Worm (Caenorhabditis elegans) whole organism, late embryonic: ENCODE results near the gene dpy-20.

Experiments
- K02D7.2 ChIP-seq: sonication (generic microtip); optimal IDR thresholded peaks from 2 replicates; lab custom pipeline; 2017; ENCODE audit warnings: mild to moderate bottlenecking, missing genetic modification characterization, missing compliant biosample characterization
- ceh-24 ChIP-seq: sonication (generic microtip); optimal IDR thresholded peaks from 2 replicates; lab custom pipeline; 2016; ENCODE audit warnings: mild to moderate bottlenecking, missing genetic modification characterization, missing compliant biosample characterization
- ceh-30 ChIP-seq: fragments of 150-350 bp; optimal IDR thresholded peaks from 2 replicates; lab custom pipeline; 2014; ENCODE audit warnings: missing biosample characterization, missing genetic modification characterization
- fkh-10 ChIP-seq: fragments of 150-350 bp; optimal IDR thresholded peaks from 2 replicates; lab custom pipeline; 2014; ENCODE audit warnings: missing biosample characterization, missing genetic modification reagents, missing genetic modification characterization
- hlh-15 ChIP-seq: sonication (generic microtip); optimal IDR thresholded peaks from 2 replicates; lab custom pipeline; 2016; ENCODE audit warnings: missing genetic modification characterization, missing compliant biosample characterization
- pha-4 ChIP-seq: fragments of 150-350 bp; optimal IDR thresholded peaks from 2 replicates; lab custom pipeline; 2018; ENCODE audit warnings: missing biosample characterization, missing genetic modification reagents, missing genetic modification characterization

ce11 chrIV:11668001-11668400, 32.7 kb downstream of the dpy-20 start, which contains the start of gene atg-4.2:
- TF ChIP-seq fkh-10 (GFP tag; lab: Kevin White, UChicago) (no peak), K02D7.2 (tag; lab: Kevin White, UChicago) (no peak), hlh-15 (tag; lab: Kevin White, UChicago) (no peak), pha-4 (no peak), ceh-24 (tag; lab: Kevin White, UChicago) (no peak), ceh-30 (tag; lab: Kevin White, UChicago) (no peak)
